Worm (Caenorhabditis elegans): ENCODE results near the gene T08B1.4.

T08B1.4 gene

ce11 chrV:1978968-1979367, at the start of gene T08B1.4:
Gene T08B1.4, plus strand, starts transcription at chrV:1979268.
- TF ChIP-seq hmg-4 (GFP tag; optimal IDR thresholded peaks at IDR 0.05), result no peak
- no peak for TF ChIP-seq hnd-1 (tag; optimal IDR thresholded peaks at IDR 0.05)
- TF ChIP-seq tbx-37 (GFP tag; conservative IDR thresholded peaks at IDR 0.05), result no peak

DNA sequence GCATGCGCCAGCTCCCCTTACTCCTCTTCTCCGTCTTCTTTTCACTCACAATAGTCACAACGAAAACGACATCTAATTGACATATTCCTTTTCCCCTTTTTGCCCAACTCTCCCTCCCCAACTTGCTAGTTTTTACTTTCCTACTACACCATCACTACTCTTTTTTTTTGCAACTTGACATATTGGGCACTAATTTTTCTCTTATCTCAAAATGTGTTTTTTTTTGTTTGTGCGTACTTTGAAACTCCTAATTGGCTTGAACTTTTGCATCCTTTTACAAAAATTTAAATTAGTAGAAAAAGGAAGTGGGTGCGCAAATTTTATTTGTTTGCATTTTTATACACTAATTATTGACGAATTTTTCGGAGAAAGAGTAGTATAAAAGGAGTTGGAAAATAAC, 43.6 kb upstream of the T08B1.4 start:
- no peak for TF ChIP-seq aly-1 (tag; optimal IDR thresholded peaks at IDR 0.05)
- no peak for TF ChIP-seq tbx-11 (GFP tag; IDR thresholded peaks at IDR 0.05)
- no peak for TF ChIP-seq tbx-37 (GFP tag; conservative IDR thresholded peaks at IDR 0.05)
- no peak for TF ChIP-seq pes-1 (GFP tag; IDR thresholded peaks at IDR 0.05)
- no peak for TF ChIP-seq sea-1 (GFP tag; conservative IDR thresholded peaks at IDR 0.05)
- TF ChIP-seq hnd-1 (tag; optimal IDR thresholded peaks at IDR 0.05), result no peak
- TF ChIP-seq tra-4 (tag; optimal IDR thresholded peaks at IDR 0.05), result no peak
- TF ChIP-seq flt-1 (GFP tag; IDR thresholded peaks at IDR 0.05), result no peak
- TF ChIP-seq ceh-36 (tag; optimal IDR thresholded peaks at IDR 0.05), result no peak
- no peak for TF ChIP-seq ama-1 (optimal IDR thresholded peaks at IDR 0.05)

DNA sequence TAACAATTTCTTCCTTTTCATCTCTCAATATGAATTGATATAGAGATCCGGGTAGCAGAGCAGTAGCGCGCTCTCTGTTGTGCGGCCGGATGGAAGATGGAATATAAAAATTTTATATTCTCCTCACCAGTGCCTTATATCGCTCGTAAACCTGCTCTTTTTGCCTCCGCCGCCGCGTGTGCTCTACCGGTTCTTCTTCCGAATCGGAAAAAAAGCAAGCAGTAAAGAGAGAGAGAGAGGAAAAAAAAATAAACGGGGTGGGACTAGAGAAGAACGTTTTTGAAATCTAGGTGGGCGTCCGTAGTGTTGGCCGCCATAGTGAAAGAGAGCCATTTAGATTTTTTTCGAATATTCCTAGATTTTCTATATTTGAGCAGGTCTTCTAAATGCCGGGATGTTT, 41.1 kb upstream of the T08B1.4 start, which contains the start of gene glb-25:
glb-25 (plus strand) TSS at position 301 of the 400 bp plus-strand sequence.
- TF ChIP-seq ceh-36 (tag; optimal IDR thresholded peaks at IDR 0.05), result no peak

DNA sequence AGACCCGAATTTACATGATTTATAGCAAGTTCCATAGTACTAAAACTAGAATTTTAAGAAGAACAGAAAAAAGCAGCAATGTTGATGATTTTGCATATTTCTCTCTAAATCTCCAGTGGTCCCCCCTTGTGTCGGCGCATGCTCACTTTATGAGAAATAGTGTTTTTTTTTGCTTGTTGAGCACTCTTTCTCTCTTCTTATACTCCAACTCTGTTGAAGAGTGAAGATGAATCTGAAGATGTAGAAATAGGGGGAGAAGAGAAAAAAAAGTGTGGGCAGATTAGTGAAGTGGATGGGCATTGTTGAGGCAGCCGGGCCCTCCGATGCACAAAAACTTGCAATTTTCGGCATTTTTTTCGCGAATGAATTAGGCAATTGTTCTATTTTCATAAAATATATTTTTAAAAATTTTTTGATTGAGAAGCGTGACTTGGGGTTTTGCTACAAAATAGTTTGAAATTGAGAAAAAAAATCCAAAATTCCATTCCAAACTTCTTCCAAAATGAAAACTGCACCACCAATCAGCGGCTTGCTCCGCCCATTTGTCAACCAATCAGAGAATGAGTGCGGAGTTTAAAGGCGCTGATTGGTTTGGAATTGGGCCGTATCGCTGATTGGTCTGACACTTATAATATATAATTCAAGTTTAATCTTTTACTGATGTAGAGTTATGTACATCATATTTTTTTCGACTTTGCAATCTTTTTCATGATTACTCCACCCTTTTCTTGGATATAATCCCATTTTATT, 38.4 kb upstream of the T08B1.4 start:
- TF ChIP-seq tbx-11 (GFP tag; IDR thresholded peaks at IDR 0.05) (no peak), tbx-37 (GFP tag; conservative IDR thresholded peaks at IDR 0.05) (no peak), sea-1 (GFP tag; conservative IDR thresholded peaks at IDR 0.05) (no peak)

- no peak for TF ChIP-seq scrt-1 (GFP tag; IDR thresholded peaks at IDR 0.05)
- no peak for TF ChIP-seq tbx-11 (GFP tag; IDR thresholded peaks at IDR 0.05)
- no peak for TF ChIP-seq pes-1 (GFP tag; IDR thresholded peaks at IDR 0.05)
- TF ChIP-seq hmg-4 (GFP tag; optimal IDR thresholded peaks at IDR 0.05), result no peak
- no peak for TF ChIP-seq ceh-36 (tag; optimal IDR thresholded peaks at IDR 0.05)
- TF ChIP-seq sea-1 (GFP tag; conservative IDR thresholded peaks at IDR 0.05), result no peak
- no peak for TF ChIP-seq hnd-1 (tag; optimal IDR thresholded peaks at IDR 0.05)
- no peak for TF ChIP-seq tbx-37 (GFP tag; conservative IDR thresholded peaks at IDR 0.05)
- TF ChIP-seq ceh-13 (GFP tag; optimal IDR thresholded peaks at IDR 0.05), result no peak
- TF ChIP-seq B0310.2 (tag; optimal IDR thresholded peaks at IDR 0.05), result no peak
- no peak for TF ChIP-seq ama-1 (optimal IDR thresholded peaks at IDR 0.05)
- TF ChIP-seq tra-4 (tag; optimal IDR thresholded peaks at IDR 0.05), result no peak
- TF ChIP-seq hmbx-1 (tag; optimal IDR thresholded peaks at IDR 0.05), result no peak
- no peak for TF ChIP-seq flt-1 (GFP tag; IDR thresholded peaks at IDR 0.05)
- TF ChIP-seq ets-7 (tag; optimal IDR thresholded peaks at IDR 0.05), result no peak
- TF ChIP-seq F13C5.2 (tag; optimal IDR thresholded peaks at IDR 0.05), result no peak
These were observed 35.6 kb upstream of the T08B1.4 start for ce11 chrV:1943465-1943864.

DNA sequence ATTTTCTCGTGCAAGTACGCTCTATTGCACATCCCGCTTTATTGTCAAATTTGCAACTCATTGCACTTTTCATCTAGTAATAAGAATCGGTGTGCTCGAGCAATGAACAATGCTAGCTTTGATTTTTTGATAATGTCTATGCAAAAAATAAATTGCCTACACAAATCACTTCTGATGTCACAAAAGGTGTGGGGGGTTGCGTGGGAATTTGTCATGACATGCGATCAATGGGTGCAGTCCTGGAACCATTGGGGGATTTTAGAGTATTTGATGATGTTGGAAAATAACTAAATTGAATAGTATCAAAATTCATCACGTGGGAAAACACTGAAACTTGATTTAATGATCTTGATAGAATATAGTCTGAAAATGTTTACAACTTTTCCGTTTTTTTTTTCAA, 33.2 kb upstream of the T08B1.4 start:
- no peak for TF ChIP-seq ceh-13 (GFP tag; optimal IDR thresholded peaks at IDR 0.05)
- no peak for TF ChIP-seq tbx-37 (GFP tag; conservative IDR thresholded peaks at IDR 0.05)
- TF ChIP-seq pes-1 (GFP tag; IDR thresholded peaks at IDR 0.05), result no peak
- no peak for TF ChIP-seq hmbx-1 (tag; optimal IDR thresholded peaks at IDR 0.05)
- TF ChIP-seq flt-1 (GFP tag; IDR thresholded peaks at IDR 0.05), result no peak
- no peak for TF ChIP-seq B0310.2 (tag; optimal IDR thresholded peaks at IDR 0.05)
- TF ChIP-seq tra-4 (tag; optimal IDR thresholded peaks at IDR 0.05), result no peak
- no peak for TF ChIP-seq ama-1 (optimal IDR thresholded peaks at IDR 0.05)
- TF ChIP-seq hnd-1 (tag; optimal IDR thresholded peaks at IDR 0.05), result no peak
- TF ChIP-seq tbx-11 (GFP tag; IDR thresholded peaks at IDR 0.05), result no peak
- no peak for TF ChIP-seq ceh-36 (tag; optimal IDR thresholded peaks at IDR 0.05)
- no peak for TF ChIP-seq scrt-1 (GFP tag; IDR thresholded peaks at IDR 0.05)
- no peak for TF ChIP-seq hmg-4 (GFP tag; optimal IDR thresholded peaks at IDR 0.05)

ce11 chrV:1955246-1955645, 23.8 kb upstream of the T08B1.4 start:
- TF ChIP-seq ceh-36 (tag; optimal IDR thresholded peaks at IDR 0.05) (no peak), F13C5.2 (tag; optimal IDR thresholded peaks at IDR 0.05) (no peak), hnd-1 (tag; optimal IDR thresholded peaks at IDR 0.05) (no peak), hmbx-1 (tag; optimal IDR thresholded peaks at IDR 0.05) (no peak)

ce11 chrV:1957110-1957509, 22.0 kb upstream of the T08B1.4 start, which contains the start of gene fipr-25:
Gene fipr-25, plus strand, starts transcription at chrV:1957410.
- TF ChIP-seq F13C5.2 (tag; optimal IDR thresholded peaks at IDR 0.05), result no peak

DNA sequence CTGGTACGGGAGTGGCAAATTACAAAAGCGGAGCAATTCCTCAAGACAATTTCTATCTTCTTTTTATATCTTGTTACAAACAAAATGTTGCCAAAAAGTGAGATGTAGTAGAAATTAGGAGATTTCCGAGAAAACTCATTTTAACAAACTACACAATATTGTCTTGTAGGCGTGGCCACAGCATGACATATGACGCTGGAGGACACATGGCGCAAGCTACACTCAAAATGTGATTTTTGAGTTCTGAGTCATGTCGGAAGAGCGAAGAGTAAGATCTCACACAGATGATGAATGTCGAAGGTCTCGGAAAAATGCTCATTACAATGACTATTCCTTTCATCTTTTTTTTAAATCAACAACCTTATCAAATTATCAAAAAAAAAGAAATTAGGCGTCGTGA, 17.6 kb upstream of the T08B1.4 start, which contains the start of gene Y40B10B.1:
Y40B10B.1 (minus strand) TSS at position 101 of the 400 bp plus-strand sequence.
- TF ChIP-seq ama-1 (optimal IDR thresholded peaks at IDR 0.05) (no peak), tra-4 (tag; optimal IDR thresholded peaks at IDR 0.05) (no peak), tbx-11 (GFP tag; IDR thresholded peaks at IDR 0.05) (no peak), hnd-1 (tag; optimal IDR thresholded peaks at IDR 0.05) (no peak), ceh-36 (tag; optimal IDR thresholded peaks at IDR 0.05) (no peak), tbx-37 (GFP tag; conservative IDR thresholded peaks at IDR 0.05) (no peak), B0310.2 (tag; optimal IDR thresholded peaks at IDR 0.05) (no peak), hmg-4 (GFP tag; optimal IDR thresholded peaks at IDR 0.05) (no peak), ets-7 (tag; optimal IDR thresholded peaks at IDR 0.05) (no peak), F13C5.2 (tag; optimal IDR thresholded peaks at IDR 0.05) (no peak), pes-1 (GFP tag; IDR thresholded peaks at IDR 0.05) (no peak), scrt-1 (GFP tag; IDR thresholded peaks at IDR 0.05) (no peak), ceh-13 (GFP tag; optimal IDR thresholded peaks at IDR 0.05) (no peak), flt-1 (GFP tag; IDR thresholded peaks at IDR 0.05) (no peak)
